Worm (Caenorhabditis elegans) whole organism, L2 larva: ENCODE measurements around the gene crls-1.

ENCODE experiments used
- C34F6.9 ChIP-seq: fragments of 150-350 bp; optimal IDR thresholded peaks from 2 replicates; lab custom pipeline; 2014; ENCODE audit warnings: missing biosample characterization, missing genetic modification characterization
- F13H6.1 ChIP-seq: sonication (generic microtip); optimal IDR thresholded peaks from 2 replicates; lab custom pipeline; 2016; ENCODE audit warnings: missing genetic modification characterization, missing compliant biosample characterization
- R02D3.7 ChIP-seq: fragments of 150-350 bp; optimal IDR thresholded peaks from 2 replicates; lab custom pipeline; 2014; ENCODE audit warnings: missing biosample characterization, missing genetic modification characterization
- ZK546.5 ChIP-seq: sonication (generic microtip); optimal IDR thresholded peaks from 2 replicates; lab custom pipeline; 2017; ENCODE audit warnings: missing biosample characterization, missing genetic modification characterization
- alr-1 ChIP-seq: fragments of 150-350 bp; optimal IDR thresholded peaks from 2 replicates; lab custom pipeline; 2014; ENCODE audit warnings: missing biosample characterization, missing genetic modification characterization
- aly-2 ChIP-seq: fragments of 150-350 bp; optimal IDR thresholded peaks from 2 replicates; lab custom pipeline; 2014; ENCODE audit warnings: missing biosample characterization, missing genetic modification characterization
- ama-1 ChIP-seq: fragments of 150-350 bp; optimal IDR thresholded peaks from 2 replicates; lab custom pipeline; 2018; ENCODE audit warnings: inconsistent platforms
- blmp-1 ChIP-seq: sonication (generic microtip); optimal IDR thresholded peaks from 2 replicates; lab custom pipeline; 2017; ENCODE audit warnings: missing genetic modification characterization, mild to moderate bottlenecking, missing compliant biosample characterization, antibody characterized with exemption, moderate library complexity; ENCODE audit not compliant: insufficient read depth
- ceh-16 ChIP-seq: fragments of 150-350 bp; optimal IDR thresholded peaks from 2 replicates; lab custom pipeline; 2014; ENCODE audit warnings: missing biosample characterization, missing genetic modification characterization
- crh-2 ChIP-seq: sonication (generic microtip); optimal IDR thresholded peaks from 2 replicates; lab custom pipeline; 2017; ENCODE audit warnings: missing biosample characterization, missing genetic modification characterization
- dmd-4 ChIP-seq: sonication (generic microtip); optimal IDR thresholded peaks from 2 replicates; lab custom pipeline; 2017; ENCODE audit warnings: missing biosample characterization, missing genetic modification characterization
- elt-1 ChIP-seq: fragments of 150-350 bp; optimal IDR thresholded peaks from 2 replicates; lab custom pipeline; 2014; ENCODE audit warnings: missing biosample characterization, missing genetic modification characterization
- fos-1 ChIP-seq: fragments of 150-350 bp; optimal IDR thresholded peaks from 2 replicates; lab custom pipeline; 2014; ENCODE audit warnings: missing biosample characterization, missing genetic modification characterization
- gmeb-1 ChIP-seq: fragments of 150-350 bp; optimal IDR thresholded peaks from 2 replicates; lab custom pipeline; 2014; ENCODE audit warnings: missing biosample characterization, missing genetic modification characterization
- lin-11 ChIP-seq: fragments of 150-350 bp; sonication (generic microtip); optimal IDR thresholded peaks from 2 replicates; lab custom pipeline; 2014; ENCODE audit warnings: missing biosample characterization, missing genetic modification characterization, inconsistent platforms, mixed read lengths
- lin-39 ChIP-seq: fragments of 150-350 bp; optimal IDR thresholded peaks from 2 replicates; lab custom pipeline; 2014; ENCODE audit warnings: missing biosample characterization, missing genetic modification reagents, missing genetic modification characterization
- lsy-2 ChIP-seq, 2 experiments: fragments of 150-350 bp in 1 of 2; sonication (generic microtip) in 1 of 2; optimal IDR thresholded peaks; 2 replicates each; lab custom pipeline; 2014 to 2017; ENCODE audit warnings: missing biosample characterization in 2 of 2, missing genetic modification characterization in 2 of 2
- mab-5 ChIP-seq: fragments of 150-350 bp; optimal IDR thresholded peaks from 2 replicates; lab custom pipeline; 2014; ENCODE audit warnings: missing biosample characterization, missing genetic modification characterization
- mbf-1 ChIP-seq: sonication (generic microtip); optimal IDR thresholded peaks from 2 replicates; lab custom pipeline; 2017; ENCODE audit warnings: missing biosample characterization, missing genetic modification characterization
- nhr-10 ChIP-seq: sonication (generic microtip); optimal IDR thresholded peaks from 2 replicates; lab custom pipeline; 2017; ENCODE audit warnings: missing biosample characterization, missing genetic modification characterization
- nhr-12 ChIP-seq: fragments of 150-350 bp; optimal IDR thresholded peaks from 2 replicates; lab custom pipeline; 2014; ENCODE audit warnings: missing biosample characterization, missing genetic modification characterization
- nhr-129 ChIP-seq: fragments of 150-350 bp; optimal IDR thresholded peaks from 2 replicates; lab custom pipeline; 2014; ENCODE audit warnings: missing biosample characterization, missing genetic modification characterization
- nhr-21 ChIP-seq: fragments of 150-350 bp; optimal IDR thresholded peaks from 2 replicates; lab custom pipeline; 2014; ENCODE audit warnings: missing biosample characterization, missing genetic modification characterization
- nhr-237 ChIP-seq: fragments of 150-350 bp; optimal IDR thresholded peaks from 2 replicates; lab custom pipeline; 2014; ENCODE audit warnings: missing biosample characterization, missing genetic modification characterization
- nhr-25 ChIP-seq: fragments of 150-350 bp; sonication (generic microtip); optimal IDR thresholded peaks from 3 replicates; lab custom pipeline; 2014; ENCODE audit warnings: missing biosample characterization, missing genetic modification characterization
- nhr-6 ChIP-seq: fragments of 150-350 bp; optimal IDR thresholded peaks from 2 replicates; lab custom pipeline; 2014; ENCODE audit warnings: missing biosample characterization, missing genetic modification characterization
- nhr-77 ChIP-seq: fragments of 150-350 bp; optimal IDR thresholded peaks from 2 replicates; lab custom pipeline; 2014; ENCODE audit warnings: missing biosample characterization, missing genetic modification characterization
- peb-1 ChIP-seq: fragments of 150-350 bp; optimal IDR thresholded peaks from 2 replicates; lab custom pipeline; 2014; ENCODE audit warnings: missing biosample characterization, missing genetic modification characterization
- sem-4 ChIP-seq: fragments of 150-350 bp; optimal IDR thresholded peaks from 2 replicates; lab custom pipeline; 2014; ENCODE audit warnings: missing biosample characterization, missing genetic modification reagents, missing genetic modification characterization
- sma-3 ChIP-seq: sonication (generic microtip); optimal IDR thresholded peaks from 2 replicates; lab custom pipeline; 2016; ENCODE audit warnings: missing genetic modification reagents, missing genetic modification characterization, missing compliant biosample characterization
- sma-9 ChIP-seq, 2 experiments: fragments of 150-350 bp in 1 of 2; sonication (generic microtip) in 1 of 2; optimal IDR thresholded peaks; 2 replicates each; lab custom pipeline; 2014 to 2016; ENCODE audit warnings: missing genetic modification characterization in 2 of 2, mild to moderate bottlenecking in 1 of 2, missing biosample characterization in 1 of 2, missing compliant biosample characterization in 1 of 2, missing genetic modification reagents in 1 of 2, moderate library complexity in 1 of 2
- snpc-4 ChIP-seq: fragments of 150-350 bp; optimal IDR thresholded peaks from 2 replicates; lab custom pipeline; 2014; ENCODE audit warnings: missing biosample characterization, missing genetic modification characterization
- unc-39 ChIP-seq: fragments of 150-350 bp; optimal IDR thresholded peaks from 2 replicates; lab custom pipeline; 2014; ENCODE audit warnings: missing biosample characterization, missing genetic modification characterization
- unc-55 ChIP-seq: fragments of 150-350 bp; sonication (generic microtip); optimal IDR thresholded peaks from 3 replicates; lab custom pipeline; 2014; ENCODE audit warnings: missing biosample characterization, missing genetic modification reagents, missing genetic modification characterization
- zag-1 ChIP-seq: fragments of 150-350 bp; optimal IDR thresholded peaks from 2 replicates; lab custom pipeline; 2014; ENCODE audit warnings: missing biosample characterization, missing genetic modification characterization
- ztf-1 ChIP-seq: fragments of 200-800 bp; sonication (Bioruptor generic); conservative IDR thresholded peaks from 2 replicates; pipeline ENCODE4 v1.3.6; 2022; ENCODE audit warnings: missing genetic modification characterization, missing compliant biosample characterization
- ztf-11 ChIP-seq: sonication (generic microtip); optimal IDR thresholded peaks from 2 replicates; lab custom pipeline; 2017; ENCODE audit warnings: missing biosample characterization, missing genetic modification characterization

crls-1 gene

ce11 chrIII:887874-888299 lies 21.8 kb downstream of the crls-1 start (continued):
- TF ChIP-seq sma-3 (GFP tag; lab: Kevin White, UChicago) (peak; percentile 40), crh-2 (peak; percentile 90), mab-5 (tag; lab: Kevin White, UChicago) (peak; percentile 72), sem-4 (tag; lab: Kevin White, UChicago) (peak; percentile 68), elt-1 (tag; lab: Kevin White, UChicago) (no peak)

- peak; percentile 67 for TF ChIP-seq blmp-1
- TF ChIP-seq alr-1 (tag; lab: Kevin White, UChicago) = no peak
- TF ChIP-seq lin-39 (tag; lab: Kevin White, UChicago) = no peak
- TF ChIP-seq aly-2 (tag; lab: Kevin White, UChicago) = no peak
- TF ChIP-seq crh-2 = peak; percentile 8
- TF ChIP-seq gmeb-1 (tag; lab: Kevin White, UChicago) = no peak
Observed at ce11 chrIII:886726-887125, 23.0 kb downstream of the crls-1 start, which contains the start of gene zer-1. Gene zer-1 (minus strand): TSS chrIII:886793.

- no peak for TF ChIP-seq ztf-11 (tag; lab: Kevin White, UChicago)
- no peak for TF ChIP-seq snpc-4 (tag; lab: Kevin White, UChicago)
- no peak for TF ChIP-seq ama-1 (lab: Kevin White, UChicago)
- no peak for TF ChIP-seq sem-4 (tag; lab: Kevin White, UChicago)
- no peak for TF ChIP-seq mab-5 (tag; lab: Kevin White, UChicago)
- TF ChIP-seq sma-9 (GFP tag; optimal IDR thresholded peaks at IDR 0.05; lab: Kevin White, UChicago) = no peak
- no peak for TF ChIP-seq sma-9 (tag; optimal IDR thresholded peaks at IDR 0.05; lab: Kevin White, UChicago)
- no peak for TF ChIP-seq unc-55 (GFP tag; lab: Kevin White, UChicago)
- no peak for TF ChIP-seq ztf-1 (GFP tag; lab: Robert Waterston, UW)
- TF ChIP-seq nhr-25 (tag; lab: Kevin White, UChicago) = no peak
- TF ChIP-seq C34F6.9 (tag; lab: Kevin White, UChicago) = no peak
- no peak for TF ChIP-seq nhr-10 (tag; lab: Kevin White, UChicago)
- no peak for TF ChIP-seq ZK546.5 (tag; lab: Kevin White, UChicago)
- TF ChIP-seq nhr-21 (tag; lab: Kevin White, UChicago) = no peak
- TF ChIP-seq aly-2 (tag; lab: Kevin White, UChicago) = no peak
- TF ChIP-seq nhr-129 (tag; lab: Kevin White, UChicago) = no peak
- no peak for TF ChIP-seq nhr-12
- TF ChIP-seq, all 48 proteins: peak for 0
Observed at ce11 chrIII:883595-883994, 26.1 kb downstream of the crls-1 start.

ce11 chrIII:881460-881859 lies 28.2 kb downstream of the crls-1 start:
- TF ChIP-seq nhr-10 (tag; lab: Kevin White, UChicago) = no peak

- TF ChIP-seq nhr-10 (tag; lab: Kevin White, UChicago) = no peak
- no peak for TF ChIP-seq sem-4 (tag; lab: Kevin White, UChicago)
- TF ChIP-seq unc-39 = no peak
- no peak for TF ChIP-seq lsy-2 (tag; optimal IDR thresholded peaks at IDR 0.05; lab: Kevin White, UChicago)
- no peak for TF ChIP-seq mbf-1
- no peak for TF ChIP-seq F13H6.1 (tag; lab: Kevin White, UChicago)
- TF ChIP-seq unc-55 (GFP tag; lab: Kevin White, UChicago) = no peak
- no peak for TF ChIP-seq zag-1 (tag; lab: Kevin White, UChicago)
- no peak for TF ChIP-seq lin-39 (tag; lab: Kevin White, UChicago)
- no peak for TF ChIP-seq snpc-4 (tag; lab: Kevin White, UChicago)
- no peak for TF ChIP-seq nhr-6 (tag; lab: Kevin White, UChicago)
- no peak for TF ChIP-seq mab-5 (tag; lab: Kevin White, UChicago)
- no peak for TF ChIP-seq aly-2 (tag; lab: Kevin White, UChicago)
- no peak for TF ChIP-seq dmd-4
- no peak for TF ChIP-seq nhr-237 (tag; lab: Kevin White, UChicago)
Observed at ce11 chrIII:880840-881239, 28.9 kb downstream of the crls-1 start.

- TF ChIP-seq nhr-129 (tag; lab: Kevin White, UChicago) (no peak), mbf-1 (no peak), sma-3 (GFP tag; lab: Kevin White, UChicago) (no peak), R02D3.7 (no peak), F13H6.1 (tag; lab: Kevin White, UChicago) (no peak), snpc-4 (tag; lab: Kevin White, UChicago) (no peak), peb-1 (tag; lab: Kevin White, UChicago) (no peak), sem-4 (tag; lab: Kevin White, UChicago) (no peak), mab-5 (tag; lab: Kevin White, UChicago) (no peak), aly-2 (tag; lab: Kevin White, UChicago) (no peak), sma-9 (GFP tag; optimal IDR thresholded peaks at IDR 0.05; lab: Kevin White, UChicago) (no peak), sma-9 (tag; optimal IDR thresholded peaks at IDR 0.05; lab: Kevin White, UChicago) (no peak), nhr-25 (tag; lab: Kevin White, UChicago) (no peak), fos-1 (tag; lab: Kevin White, UChicago) (no peak), nhr-77 (no peak), lin-11 (tag; lab: Kevin White, UChicago) (no peak), ceh-16 (tag; lab: Kevin White, UChicago) (no peak), lin-39 (tag; lab: Kevin White, UChicago) (no peak), C34F6.9 (tag; lab: Kevin White, UChicago) (no peak)
Observed at ce11 chrIII:879634-880033, 30.1 kb downstream of the crls-1 start, which contains the start of the genes T24C4.5 and ucr-2.3. Gene T24C4.5 (minus strand): TSS chrIII:879734. Gene ucr-2.3 (plus strand): TSS chrIII:879860.
